Worm (Caenorhabditis elegans) whole organism, L2 larva: ENCODE measurements around the gene dhs-5.
A peak's percentile ranks its signal among the peaks of the same experiment; 100 is the strongest.

ENCODE experiments used
- C34F6.9 ChIP-seq: fragments of 150-350 bp; optimal IDR thresholded peaks from 2 replicates; lab custom pipeline; 2014; ENCODE audit warnings: missing biosample characterization, missing genetic modification characterization
- F13H6.1 ChIP-seq: sonication (generic microtip); optimal IDR thresholded peaks from 2 replicates; lab custom pipeline; 2016; ENCODE audit warnings: missing genetic modification characterization, missing compliant biosample characterization
- R02D3.7 ChIP-seq: fragments of 150-350 bp; optimal IDR thresholded peaks from 2 replicates; lab custom pipeline; 2014; ENCODE audit warnings: missing biosample characterization, missing genetic modification characterization
- Y55F3AM.14 ChIP-seq: fragments of 200-800 bp; sonication (Bioruptor generic); optimal IDR thresholded peaks from 2 replicates; lab custom pipeline; 2018; ENCODE audit warnings: mild to moderate bottlenecking, missing genetic modification characterization, missing compliant biosample characterization
- ZK546.5 ChIP-seq: sonication (generic microtip); optimal IDR thresholded peaks from 2 replicates; lab custom pipeline; 2017; ENCODE audit warnings: missing biosample characterization, missing genetic modification characterization
- alr-1 ChIP-seq: fragments of 150-350 bp; optimal IDR thresholded peaks from 2 replicates; lab custom pipeline; 2014; ENCODE audit warnings: missing biosample characterization, missing genetic modification characterization
- aly-2 ChIP-seq: fragments of 150-350 bp; optimal IDR thresholded peaks from 2 replicates; lab custom pipeline; 2014; ENCODE audit warnings: missing biosample characterization, missing genetic modification characterization
- ceh-16 ChIP-seq: fragments of 150-350 bp; optimal IDR thresholded peaks from 2 replicates; lab custom pipeline; 2014; ENCODE audit warnings: missing biosample characterization, missing genetic modification characterization
- ceh-82 ChIP-seq: fragments of 150-350 bp; optimal IDR thresholded peaks from 2 replicates; lab custom pipeline; 2014; ENCODE audit warnings: missing biosample characterization, missing genetic modification characterization
- crh-2 ChIP-seq: sonication (generic microtip); optimal IDR thresholded peaks from 2 replicates; lab custom pipeline; 2017; ENCODE audit warnings: missing biosample characterization, missing genetic modification characterization
- dmd-4 ChIP-seq: sonication (generic microtip); optimal IDR thresholded peaks from 2 replicates; lab custom pipeline; 2017; ENCODE audit warnings: missing biosample characterization, missing genetic modification characterization
- egl-27 ChIP-seq: sonication (generic microtip); optimal IDR thresholded peaks from 3 replicates; lab custom pipeline; 2017; ENCODE audit warnings: missing biosample characterization, missing genetic modification reagents, missing genetic modification characterization
- elt-3 ChIP-seq: sonication (generic microtip); optimal IDR thresholded peaks from 2 replicates; lab custom pipeline; 2017; ENCODE audit warnings: missing biosample characterization, missing genetic modification characterization
- fos-1 ChIP-seq: fragments of 150-350 bp; optimal IDR thresholded peaks from 2 replicates; lab custom pipeline; 2014; ENCODE audit warnings: missing biosample characterization, missing genetic modification characterization
- gmeb-1 ChIP-seq: fragments of 150-350 bp; optimal IDR thresholded peaks from 2 replicates; lab custom pipeline; 2014; ENCODE audit warnings: missing biosample characterization, missing genetic modification characterization
- lin-11 ChIP-seq: fragments of 150-350 bp; sonication (generic microtip); optimal IDR thresholded peaks from 2 replicates; lab custom pipeline; 2014; ENCODE audit warnings: missing biosample characterization, missing genetic modification characterization, inconsistent platforms, mixed read lengths
- lin-13 ChIP-seq: fragments of 150-350 bp; optimal IDR thresholded peaks from 2 replicates; lab custom pipeline; 2014; ENCODE audit warnings: missing biosample characterization, missing genetic modification reagents, missing genetic modification characterization
- lin-39 ChIP-seq: fragments of 150-350 bp; optimal IDR thresholded peaks from 2 replicates; lab custom pipeline; 2014; ENCODE audit warnings: missing biosample characterization, missing genetic modification reagents, missing genetic modification characterization
- lsy-2 ChIP-seq, 2 experiments: fragments of 150-350 bp in 1 of 2; sonication (generic microtip) in 1 of 2; optimal IDR thresholded peaks; 2 replicates each; lab custom pipeline; 2014 to 2017; ENCODE audit warnings: missing biosample characterization in 2 of 2, missing genetic modification characterization in 2 of 2
- mab-5 ChIP-seq: fragments of 150-350 bp; optimal IDR thresholded peaks from 2 replicates; lab custom pipeline; 2014; ENCODE audit warnings: missing biosample characterization, missing genetic modification characterization
- mbf-1 ChIP-seq: sonication (generic microtip); optimal IDR thresholded peaks from 2 replicates; lab custom pipeline; 2017; ENCODE audit warnings: missing biosample characterization, missing genetic modification characterization
- nhr-10 ChIP-seq: sonication (generic microtip); optimal IDR thresholded peaks from 2 replicates; lab custom pipeline; 2017; ENCODE audit warnings: missing biosample characterization, missing genetic modification characterization
- nhr-11 ChIP-seq: fragments of 150-350 bp; optimal IDR thresholded peaks from 2 replicates; lab custom pipeline; 2014; ENCODE audit warnings: missing biosample characterization, missing genetic modification characterization
- nhr-12 ChIP-seq: fragments of 150-350 bp; optimal IDR thresholded peaks from 2 replicates; lab custom pipeline; 2014; ENCODE audit warnings: missing biosample characterization, missing genetic modification characterization
- nhr-129 ChIP-seq: fragments of 150-350 bp; optimal IDR thresholded peaks from 2 replicates; lab custom pipeline; 2014; ENCODE audit warnings: missing biosample characterization, missing genetic modification characterization
- nhr-25 ChIP-seq: fragments of 150-350 bp; sonication (generic microtip); optimal IDR thresholded peaks from 3 replicates; lab custom pipeline; 2014; ENCODE audit warnings: missing biosample characterization, missing genetic modification characterization
- nhr-6 ChIP-seq: fragments of 150-350 bp; optimal IDR thresholded peaks from 2 replicates; lab custom pipeline; 2014; ENCODE audit warnings: missing biosample characterization, missing genetic modification characterization
- nhr-77 ChIP-seq: fragments of 150-350 bp; optimal IDR thresholded peaks from 2 replicates; lab custom pipeline; 2014; ENCODE audit warnings: missing biosample characterization, missing genetic modification characterization
- peb-1 ChIP-seq: fragments of 150-350 bp; optimal IDR thresholded peaks from 2 replicates; lab custom pipeline; 2014; ENCODE audit warnings: missing biosample characterization, missing genetic modification characterization
- sem-4 ChIP-seq: fragments of 150-350 bp; optimal IDR thresholded peaks from 2 replicates; lab custom pipeline; 2014; ENCODE audit warnings: missing biosample characterization, missing genetic modification reagents, missing genetic modification characterization
- snpc-4 ChIP-seq: fragments of 150-350 bp; optimal IDR thresholded peaks from 2 replicates; lab custom pipeline; 2014; ENCODE audit warnings: missing biosample characterization, missing genetic modification characterization
- unc-55 ChIP-seq: fragments of 150-350 bp; sonication (generic microtip); optimal IDR thresholded peaks from 3 replicates; lab custom pipeline; 2014; ENCODE audit warnings: missing biosample characterization, missing genetic modification reagents, missing genetic modification characterization
- unc-62 ChIP-seq: fragments of 150-350 bp; optimal IDR thresholded peaks from 2 replicates; lab custom pipeline; 2014; ENCODE audit warnings: missing biosample characterization, missing genetic modification reagents, missing genetic modification characterization
- zag-1 ChIP-seq: fragments of 150-350 bp; optimal IDR thresholded peaks from 2 replicates; lab custom pipeline; 2014; ENCODE audit warnings: missing biosample characterization, missing genetic modification characterization
- ztf-1 ChIP-seq: fragments of 200-800 bp; sonication (Bioruptor generic); conservative IDR thresholded peaks from 2 replicates; pipeline ENCODE4 v1.3.6; 2022; ENCODE audit warnings: missing genetic modification characterization, missing compliant biosample characterization
- ztf-11 ChIP-seq: sonication (generic microtip); optimal IDR thresholded peaks from 2 replicates; lab custom pipeline; 2017; ENCODE audit warnings: missing biosample characterization, missing genetic modification characterization
- ztf-4 ChIP-seq: fragments of 150-350 bp; optimal IDR thresholded peaks from 2 replicates; lab custom pipeline; 2014; ENCODE audit warnings: missing biosample characterization, missing genetic modification characterization

The dhs-5 gene

ce11 chrII:5426054-5426453 is 27.6 kb upstream of the dhs-5 start (continued):
- no peak for TF ChIP-seq egl-27
- TF ChIP-seq ztf-1 (GFP tag; lab: Robert Waterston, UW): no peak
- no peak for TF ChIP-seq peb-1
- TF ChIP-seq ztf-4 (tag; lab: Kevin White, UChicago): no peak
- TF ChIP-seq mbf-1 (tag; lab: Kevin White, UChicago): no peak
- TF ChIP-seq lin-39 (tag; lab: Kevin White, UChicago): no peak
- TF ChIP-seq zag-1: no peak
- no peak for TF ChIP-seq nhr-6
- no peak for TF ChIP-seq unc-55 (GFP tag; lab: Kevin White, UChicago)
- TF ChIP-seq nhr-12 (tag; lab: Kevin White, UChicago): no peak
- no peak for TF ChIP-seq dmd-4 (tag; lab: Kevin White, UChicago)
- no peak for TF ChIP-seq lin-11 (tag; lab: Kevin White, UChicago)
- peak; percentile 63 for TF ChIP-seq fos-1 (tag; lab: Kevin White, UChicago)
- no peak for TF ChIP-seq nhr-77 (tag; lab: Kevin White, UChicago)
- TF ChIP-seq ztf-11 (tag; lab: Kevin White, UChicago): no peak

ce11 chrII:5426470-5426869 is 27.2 kb upstream of the dhs-5 start:
- TF ChIP-seq F13H6.1 (tag; lab: Kevin White, UChicago) (no peak), elt-3 (tag; lab: Kevin White, UChicago) (no peak), egl-27 (no peak), sem-4 (tag; lab: Kevin White, UChicago) (no peak), ztf-4 (tag; lab: Kevin White, UChicago) (no peak), ztf-11 (tag; lab: Kevin White, UChicago) (no peak), nhr-129 (tag; lab: Kevin White, UChicago) (no peak), nhr-25 (no peak), lin-11 (tag; lab: Kevin White, UChicago) (no peak)
- TF ChIP-seq, all 48 proteins: peak for 0

- TF ChIP-seq mab-5 (tag; lab: Kevin White, UChicago) (no peak), alr-1 (no peak), aly-2 (no peak), ztf-1 (GFP tag; lab: Robert Waterston, UW) (no peak), lsy-2 (tag; optimal IDR thresholded peaks at IDR 0.05; lab: Kevin White, UChicago) (peak in 1 of 2 experiments; percentile 58), gmeb-1 (tag; lab: Kevin White, UChicago) (no peak), nhr-129 (tag; lab: Kevin White, UChicago) (peak; percentile 8), mbf-1 (tag; lab: Kevin White, UChicago) (no peak), ceh-82 (tag; lab: Kevin White, UChicago) (no peak), nhr-6 (no peak), crh-2 (tag; lab: Kevin White, UChicago) (peak; percentile 88), nhr-10 (tag; lab: Kevin White, UChicago) (no peak), lin-13 (GFP tag; lab: Kevin White, UChicago) (peak; percentile 5), unc-55 (GFP tag; lab: Kevin White, UChicago) (no peak), ZK546.5 (tag; lab: Kevin White, UChicago) (no peak), snpc-4 (tag; lab: Kevin White, UChicago) (no peak), C34F6.9 (tag; lab: Kevin White, UChicago) (peak; percentile 59), ceh-16 (tag; lab: Kevin White, UChicago) (no peak)
- TF ChIP-seq, all 48 proteins: peak for 5
Observed at ce11 chrII:5429522-5430257, 24.0 kb upstream of the dhs-5 start, which contains the start of the genes F07F6.4 and F07F6.2. Gene F07F6.4 (minus strand): TSS chrII:5429572. Gene F07F6.2 (plus strand): TSS chrII:5430207.

ce11 chrII:5433069-5433468 is 20.6 kb upstream of the dhs-5 start, which contains the start of gene srx-114:
Gene srx-114 (minus strand): TSS chrII:5433169.
- TF ChIP-seq mbf-1 (tag; lab: Kevin White, UChicago) (no peak), nhr-77 (tag; lab: Kevin White, UChicago) (no peak), ceh-82 (tag; lab: Kevin White, UChicago) (no peak), nhr-10 (tag; lab: Kevin White, UChicago) (no peak), fos-1 (tag; lab: Kevin White, UChicago) (no peak), C34F6.9 (tag; lab: Kevin White, UChicago) (no peak), dmd-4 (tag; lab: Kevin White, UChicago) (no peak), snpc-4 (tag; lab: Kevin White, UChicago) (no peak), R02D3.7 (tag; lab: Kevin White, UChicago) (no peak), unc-62 (GFP tag; lab: Kevin White, UChicago) (no peak), peb-1 (no peak), F13H6.1 (tag; lab: Kevin White, UChicago) (no peak), ztf-4 (tag; lab: Kevin White, UChicago) (no peak), Y55F3AM.14 (GFP tag; lab: Kevin White, UChicago) (no peak), nhr-11 (tag; lab: Kevin White, UChicago) (no peak), lin-11 (tag; lab: Kevin White, UChicago) (no peak), ztf-11 (tag; lab: Kevin White, UChicago) (no peak), egl-27 (no peak), lin-39 (tag; lab: Kevin White, UChicago) (no peak)
